Worm (Caenorhabditis elegans): ENCODE measurements around the gene C02B8.3.

C02B8.3 gene

ce11 chrX:8148993-8149392 is 9.7 kb downstream of the C02B8.3 start (continued):
- TF ChIP-seq lin-26 (GFP tag; IDR thresholded peaks at IDR 0.05) (peak; percentile 72; the same call in 1 of the 2 replicates), rpc-1 (optimal IDR thresholded peaks at IDR 0.05) (peak; percentile 68), rpc-1 (tag; optimal IDR thresholded peaks at IDR 0.05) (peak; percentile 83), die-1 (tag; optimal IDR thresholded peaks at IDR 0.05) (peak; percentile 50), tbp1 (GFP tag; optimal IDR thresholded peaks at IDR 0.05) (peak; percentile 85), B0035.1 (tag; optimal IDR thresholded peaks at IDR 0.05) (peak; percentile 23)

- TF ChIP-seq tbx-9 (tag; optimal IDR thresholded peaks at IDR 0.05; ENCODE audit: borderline replicate concordance) (no peak), him-1 (tag; optimal IDR thresholded peaks at IDR 0.05) (no peak), xnd-1 (tag; optimal IDR thresholded peaks at IDR 0.05) (no peak), mxl-1 (tag; optimal IDR thresholded peaks at IDR 0.05) (no peak), lin-26 (GFP tag; IDR thresholded peaks at IDR 0.05) (no peak), rcor-1 (GFP tag; IDR thresholded peaks at IDR 0.05) (no peak), ceh-79 (tag; optimal IDR thresholded peaks at IDR 0.05) (no peak), repo-1 (tag; optimal IDR thresholded peaks at IDR 0.05) (no peak), F10E7.11 (tag; optimal IDR thresholded peaks at IDR 0.05) (no peak), ztf-22 (GFP tag; optimal IDR thresholded peaks at IDR 0.05) (no peak)
Observed at ce11 chrX:8150621-8151020, 11.4 kb downstream of the C02B8.3 start, which contains the start of gene F22F1.2. Gene F22F1.2 (minus strand): TSS chrX:8150721.

ce11 chrX:8151409-8151808 is 12.2 kb downstream of the C02B8.3 start:
- TF ChIP-seq snpc-4 (GFP tag; optimal IDR thresholded peaks at IDR 0.05) (no peak), snpc-4 (tag; optimal IDR thresholded peaks at IDR 0.05) (peak in 1 of 4 experiments; percentile 53), ztf-25 (GFP tag; IDR thresholded peaks at IDR 0.05) (no peak), B0035.1 (tag; optimal IDR thresholded peaks at IDR 0.05) (no peak), Y56A3A.18 (GFP tag; IDR thresholded peaks at IDR 0.05) (0 out of 2 replicates have a peak, but pooled peaks have one; percentile 37), ets-4 (GFP tag; optimal IDR thresholded peaks at IDR 0.05) (no peak), ceh-100 (GFP tag; IDR thresholded peaks at IDR 0.05) (no peak), Y53F4B.3 (GFP tag; IDR thresholded peaks at IDR 0.05) (no peak), unc-130 (GFP tag; optimal IDR thresholded peaks at IDR 0.05) (no peak), ztf-22 (GFP tag; optimal IDR thresholded peaks at IDR 0.05) (no peak), aptf-3 (GFP tag; IDR thresholded peaks at IDR 0.05) (no peak), hlh-26 (GFP tag; conservative IDR thresholded peaks at IDR 0.05) (no peak), akir-1 (GFP tag; optimal IDR thresholded peaks at IDR 0.05) (no peak), bed-1 (GFP tag; IDR thresholded peaks at IDR 0.05) (no peak), mes-4 (tag; optimal IDR thresholded peaks at IDR 0.05) (no peak), mxl-1 (tag; optimal IDR thresholded peaks at IDR 0.05) (no peak), T07F8.4 (tag; optimal IDR thresholded peaks at IDR 0.05) (no peak), madf-8 (GFP tag; conservative IDR thresholded peaks at IDR 0.05) (no peak), Y95B8A.8 (GFP tag; IDR thresholded peaks at IDR 0.05) (no peak), mel-28 (tag; optimal IDR thresholded peaks at IDR 0.05; ENCODE audit: borderline replicate concordance) (no peak), B0261.1 (tag; optimal IDR thresholded peaks at IDR 0.05) (peak; percentile 70), sptf-2 (GFP tag; optimal IDR thresholded peaks at IDR 0.05) (no peak), bed-2 (GFP tag; IDR thresholded peaks at IDR 0.05) (no peak), ztf-18 (tag; optimal IDR thresholded peaks at IDR 0.05) (peak; percentile 36), madf-3 (GFP tag; IDR thresholded peaks at IDR 0.05) (no peak), attf-6 (GFP tag; IDR thresholded peaks at IDR 0.05) (no peak), C17E4.6 (GFP tag; IDR thresholded peaks at IDR 0.05) (no peak), dox-1 (GFP tag; IDR thresholded peaks at IDR 0.05) (peak; percentile 50; the same call in 1 of the 2 replicates), lir-1 (GFP tag; conservative IDR thresholded peaks at IDR 0.05) (no peak), ceh-79 (tag; optimal IDR thresholded peaks at IDR 0.05) (peak; percentile 10), rec-8 (tag; optimal IDR thresholded peaks at IDR 0.05) (no peak), lsl-1 (GFP tag; optimal IDR thresholded peaks at IDR 0.05) (no peak), hlh-12 (tag; optimal IDR thresholded peaks at IDR 0.05) (no peak), nhr-179 (tag; optimal IDR thresholded peaks at IDR 0.05) (no peak), zfh-2 (GFP tag; conservative IDR thresholded peaks at IDR 0.05) (0 out of 2 replicates have a peak, but pooled peaks have one; percentile 27)

Data from whole organism, young adult.